Fruit fly (Drosophila melanogaster) whole organism, embryonic: Measurements from ENCODE around the gene Rpp14a.

Source experiments
- Asciz ChIP-seq: fragments of 200-800 bp; sonication (Bioruptor generic); optimal IDR thresholded peaks from 2 replicates; lab custom pipeline; 2017; ENCODE audit warnings: missing biosample characterization, mild to moderate bottlenecking, missing genetic modification characterization, missing genetic modification reagents
- Atf6 ChIP-seq: fragments of 200-800 bp; sonication (Bioruptor generic); IDR thresholded peaks from 2 replicates; pipeline ENCODE4 v1.3.6; 2022; ENCODE audit warnings: missing biosample characterization, missing genetic modification characterization
- CG10274 ChIP-seq: fragments of 200-800 bp; sonication (Bioruptor generic); optimal IDR thresholded peaks from 3 replicates; lab custom pipeline; 2017; ENCODE audit warnings: missing biosample characterization, mild to moderate bottlenecking, missing genetic modification characterization
- CG10366 ChIP-seq: fragments of 200-800 bp; sonication (Bioruptor generic); IDR thresholded peaks from 2 replicates; pipeline ENCODE4 v1.3.6; 2022; ENCODE audit warnings: missing biosample characterization, missing genetic modification characterization
- CG11456 ChIP-seq: fragments of 200-800 bp; sonication (Bioruptor generic); IDR thresholded peaks from 3 replicates; pipeline ENCODE4 v1.3.6; 2022; ENCODE audit warnings: missing biosample characterization, missing genetic modification characterization
- CG12155 ChIP-seq: fragments of 200-800 bp; sonication (Bioruptor generic); optimal IDR thresholded peaks from 3 replicates; lab custom pipeline; 2016; ENCODE audit warnings: missing biosample characterization, missing genetic modification characterization
- CG12942 ChIP-seq: fragments of 200-800 bp; sonication (Bioruptor generic); optimal IDR thresholded peaks from 3 replicates; lab custom pipeline; 2016; ENCODE audit warnings: missing biosample characterization, missing genetic modification characterization
- CG15601 ChIP-seq: fragments of 200-800 bp; sonication (Bioruptor generic); optimal IDR thresholded peaks from 3 replicates; lab custom pipeline; 2019; ENCODE audit warnings: missing biosample characterization, mild to moderate bottlenecking, missing genetic modification characterization, moderate library complexity
- CG18599 ChIP-seq: fragments of 200-800 bp; sonication (Bioruptor generic); optimal IDR thresholded peaks from 3 replicates; lab custom pipeline; 2017; ENCODE audit warnings: missing biosample characterization, missing genetic modification characterization, mild to moderate bottlenecking, moderate library complexity, missing genetic modification reagents
- CG2889 ChIP-seq: fragments of 200-800 bp; sonication (Bioruptor generic); IDR thresholded peaks from 3 replicates; pipeline ENCODE4 v1.3.6; 2022; ENCODE audit warnings: missing biosample characterization, missing genetic modification characterization
- CG33213 ChIP-seq: fragments of 200-800 bp; sonication (Bioruptor generic); optimal IDR thresholded peaks from 3 replicates; lab custom pipeline; 2016; ENCODE audit warnings: missing biosample characterization, missing genetic modification characterization
- CG3838 ChIP-seq: fragments of 200-800 bp; sonication (Bioruptor generic); optimal IDR thresholded peaks from 3 replicates; lab custom pipeline; 2016; ENCODE audit warnings: missing biosample characterization, missing genetic modification characterization
- CG4404 ChIP-seq: fragments of 200-800 bp; sonication (Bioruptor generic); IDR thresholded peaks from 2 replicates; pipeline ENCODE4 v1.3.6; 2022; ENCODE audit warnings: missing biosample characterization, missing genetic modification characterization
- CG7963 ChIP-seq: fragments of 200-800 bp; sonication (Bioruptor generic); IDR thresholded peaks from 3 replicates; pipeline ENCODE4 v1.3.6; 2022; ENCODE audit warnings: missing biosample characterization, missing genetic modification characterization; ENCODE audit not compliant: partially characterized antibody
- CG8290 ChIP-seq, 3 experiments: fragments of 200-800 bp; sonication (Bioruptor generic); optimal IDR thresholded peaks; 2 replicates each; lab custom pipeline; 2016 to 2019; ENCODE audit warnings: missing biosample characterization in 3 of 3, missing genetic modification characterization in 3 of 3, mild to moderate bottlenecking in 2 of 3, moderate library complexity in 1 of 3
- CG9437 ChIP-seq: fragments of 200-800 bp; sonication (Bioruptor generic); optimal IDR thresholded peaks from 2 replicates; lab custom pipeline; 2018; ENCODE audit warnings: missing biosample characterization, mild to moderate bottlenecking, missing genetic modification characterization
- CG9727 ChIP-seq: fragments of 200-800 bp; sonication (Bioruptor generic); optimal IDR thresholded peaks from 3 replicates; lab custom pipeline; 2017; ENCODE audit warnings: missing biosample characterization, mild to moderate bottlenecking, missing genetic modification characterization
- D19A ChIP-seq: fragments of 200-800 bp; optimal IDR thresholded peaks from 3 replicates; lab custom pipeline; 2019; ENCODE audit warnings: missing biosample characterization, mild to moderate bottlenecking, missing genetic modification characterization, moderate library complexity
- Dip3 ChIP-seq: fragments of 200-800 bp; sonication (Bioruptor generic); optimal IDR thresholded peaks from 3 replicates; lab custom pipeline; 2016; ENCODE audit warnings: missing biosample characterization, missing genetic modification characterization
- Dp ChIP-seq: fragments of 200-800 bp; sonication (Bioruptor generic); optimal IDR thresholded peaks from 2 replicates; lab custom pipeline; 2018; ENCODE audit warnings: missing biosample characterization, mild to moderate bottlenecking, missing genetic modification characterization, moderate library complexity
- Eip74EF ChIP-seq, 2 experiments: fragments of 200-800 bp in 1 of 2; fragments of >200 bp in 1 of 2; sonication (Bioruptor generic) in 1 of 2; optimal IDR thresholded peaks; 2 replicates each; lab custom pipeline; 2017 to 2019; ENCODE audit warnings: missing biosample characterization in 2 of 2, missing genetic modification characterization in 2 of 2, mild to moderate bottlenecking in 1 of 2, moderate library complexity in 1 of 2
- Lim3 ChIP-seq: fragments of 200-800 bp; sonication (Bioruptor generic); IDR thresholded peaks from 2 replicates; pipeline ENCODE4 v1.3.6; 2022; ENCODE audit warnings: missing biosample characterization, missing genetic modification characterization
- MTF-1 ChIP-seq: fragments of 200-800 bp; sonication (Bioruptor generic); optimal IDR thresholded peaks from 2 replicates; lab custom pipeline; 2018; ENCODE audit warnings: missing biosample characterization, mild to moderate bottlenecking, missing genetic modification characterization, borderline replicate concordance
- Med ChIP-seq: fragments of 200-800 bp; sonication (Bioruptor generic); peaks from one replicate; lab custom pipeline; 2016; ENCODE audit warnings: missing biosample characterization, missing genetic modification characterization, mild to moderate bottlenecking, inconsistent platforms, moderate library complexity
- NFAT ChIP-seq: fragments of 200-800 bp; sonication (Bioruptor generic); IDR thresholded peaks from 2 replicates; pipeline ENCODE4 v1.3.6; 2022; ENCODE audit warnings: missing biosample characterization, missing genetic modification characterization
- Nf-YC ChIP-seq: fragments of 200-800 bp; optimal IDR thresholded peaks from 3 replicates; lab custom pipeline; 2019; ENCODE audit warnings: missing biosample characterization, mild to moderate bottlenecking, missing genetic modification characterization, moderate library complexity
- Xrp1 ChIP-seq: fragments of 200-800 bp; sonication (Bioruptor generic); IDR thresholded peaks from 2 replicates; pipeline ENCODE4 v1.3.6; 2022; ENCODE audit warnings: missing biosample characterization, missing genetic modification characterization
- ac ChIP-seq: fragments of 200-800 bp; sonication (Bioruptor generic); optimal IDR thresholded peaks from 3 replicates; lab custom pipeline; 2017; ENCODE audit warnings: missing biosample characterization, mild to moderate bottlenecking, missing genetic modification characterization
- bab2 ChIP-seq: fragments of 200-800 bp; sonication (Bioruptor generic); optimal IDR thresholded peaks from 2 replicates; lab custom pipeline; 2016; ENCODE audit warnings: missing biosample characterization, missing genetic modification characterization
- cg ChIP-seq: fragments of 200-800 bp; sonication (Bioruptor generic); optimal IDR thresholded peaks from 3 replicates; lab custom pipeline; 2019; ENCODE audit warnings: missing biosample characterization, mild to moderate bottlenecking, missing genetic modification characterization, moderate library complexity
- da ChIP-seq: fragments of 200-800 bp; sonication (Bioruptor generic); optimal IDR thresholded peaks from 2 replicates; lab custom pipeline; 2016; ENCODE audit warnings: missing biosample characterization, missing genetic modification characterization
- dimm ChIP-seq: fragments of 200-800 bp; sonication (Bioruptor generic); IDR thresholded peaks from 2 replicates; pipeline ENCODE4 v1.3.6; 2022; ENCODE audit warnings: missing biosample characterization, missing genetic modification characterization
- dmrt99B ChIP-seq: fragments of 200-800 bp; sonication (Bioruptor generic); optimal IDR thresholded peaks from 2 replicates; lab custom pipeline; 2018; ENCODE audit warnings: missing biosample characterization, mild to moderate bottlenecking, missing genetic modification characterization, moderate library complexity
- dpn ChIP-seq, 2 experiments: fragments of 200-800 bp; sonication (Bioruptor generic); optimal IDR thresholded peaks; 3 replicates each; lab custom pipeline; 2016; ENCODE audit warnings: missing biosample characterization in 2 of 2, missing genetic modification characterization in 2 of 2
- eve ChIP-seq, 2 experiments: fragments of >200 bp; optimal IDR thresholded peaks; 2 replicates each; lab custom pipeline; 2017; ENCODE audit warnings: missing biosample characterization in 2 of 2, missing genetic modification characterization in 2 of 2
- jing ChIP-seq: fragments of 200-800 bp; sonication (Bioruptor generic); optimal IDR thresholded peaks from 2 replicates; lab custom pipeline; 2018; ENCODE audit warnings: missing biosample characterization, mild to moderate bottlenecking, missing genetic modification characterization
- knrl ChIP-seq: fragments of 200-800 bp; sonication (Bioruptor generic); IDR thresholded peaks from 3 replicates; pipeline ENCODE4 v1.3.6; 2022; ENCODE audit warnings: missing biosample characterization, missing genetic modification characterization; ENCODE audit not compliant: partially characterized antibody
- lab ChIP-seq: fragments of 200-800 bp; sonication (Bioruptor generic); optimal IDR thresholded peaks from 3 replicates; lab custom pipeline; 2017; ENCODE audit warnings: missing biosample characterization, missing genetic modification characterization, mild to moderate bottlenecking, moderate library complexity, missing genetic modification reagents
- lmd ChIP-seq: fragments of 200-800 bp; sonication (Bioruptor generic); IDR thresholded peaks from 2 replicates; pipeline ENCODE4 v1.3.6; 2022; ENCODE audit warnings: missing biosample characterization, missing genetic modification characterization
- nerfin-1 ChIP-seq: fragments of 200-800 bp; sonication (Bioruptor generic); optimal IDR thresholded peaks from 3 replicates; lab custom pipeline; 2019; ENCODE audit warnings: missing biosample characterization, mild to moderate bottlenecking, missing genetic modification characterization, moderate library complexity
- oc ChIP-seq: fragments of 200-800 bp; sonication (Bioruptor generic); optimal IDR thresholded peaks from 2 replicates; lab custom pipeline; 2018; ENCODE audit warnings: missing biosample characterization, mild to moderate bottlenecking, missing genetic modification characterization, moderate library complexity
- otp ChIP-seq: fragments of 200-800 bp; sonication (Bioruptor generic); IDR thresholded peaks from 3 replicates; pipeline ENCODE4, ENCODE4 v1.3.6; 2022; ENCODE audit warnings: missing biosample characterization, missing genetic modification characterization
- ranshi ChIP-seq: fragments of 200-800 bp; sonication (Bioruptor generic); IDR thresholded peaks from 2 replicates; pipeline ENCODE4 v1.3.6; 2022; ENCODE audit warnings: missing biosample characterization, missing genetic modification characterization
- row ChIP-seq: fragments of 200-800 bp; sonication (Bioruptor generic); IDR thresholded peaks from 3 replicates; pipeline ENCODE4 v1.3.6; 2022; ENCODE audit warnings: missing biosample characterization, missing genetic modification characterization
- sim ChIP-seq: fragments of 200-800 bp; sonication (Bioruptor generic); IDR thresholded peaks from 2 replicates; pipeline ENCODE4 v1.3.6; 2022; ENCODE audit warnings: missing biosample characterization, missing genetic modification characterization
- sr ChIP-seq: fragments of 200-800 bp; sonication (Bioruptor generic); IDR thresholded peaks from 3 replicates; pipeline ENCODE4 v1.3.6; 2022; ENCODE audit warnings: missing biosample characterization, missing genetic modification characterization
- tna ChIP-seq: fragments of 200-800 bp; sonication (Bioruptor generic); IDR thresholded peaks from 2 replicates; pipeline ENCODE4 v1.3.6; 2022; ENCODE audit warnings: missing biosample characterization, missing genetic modification characterization; ENCODE audit not compliant: partially characterized antibody
- twi ChIP-seq: fragments of 200-800 bp; optimal IDR thresholded peaks from 2 replicates; lab custom pipeline; 2019; ENCODE audit warnings: missing biosample characterization, mild to moderate bottlenecking, missing genetic modification characterization, moderate library complexity
- tx ChIP-seq: fragments of 200-800 bp; sonication (Bioruptor generic); optimal IDR thresholded peaks from 2 replicates; lab custom pipeline; 2016; ENCODE audit warnings: missing biosample characterization, missing genetic modification characterization

Rpp14a gene

dm6 chr3R:30055915-30056544, 629 bp upstream of the Rpp14a start, which contains the start of the genes Rpp14b and spn-A (continued):
- TF ChIP-seq otp (GFP tag; lab: Robert Waterston, UW) (peak; percentile 34; the same call in 1 of the 3 replicates), da (GFP tag; lab: Kevin White, UChicago) (no peak), Dip3 (GFP tag; lab: Kevin White, UChicago) (no peak), ac (GFP tag; lab: Kevin White, UChicago) (no peak), CG9437 (GFP tag; lab: Kevin White, UChicago) (no peak), Atf6 (GFP tag; lab: Robert Waterston, UW) (peak; percentile 26; the same call in 1 of the 2 replicates), CG10366 (GFP tag; lab: Robert Waterston, UW) (peak; percentile 43; the same call in 1 of the 2 replicates), dmrt99B (no peak), jing (GFP tag; lab: Kevin White, UChicago) (no peak), Dp (GFP tag; lab: Kevin White, UChicago) (peak; percentile 41), tx (GFP tag; lab: Kevin White, UChicago) (no peak), CG10274 (GFP tag; lab: Kevin White, UChicago) (no peak), CG18599 (peak; percentile 6), cg (GFP tag; lab: Kevin White, UChicago) (no peak), CG15601 (tag; lab: Kevin White, UChicago) (no peak), D19A (no peak), lmd (GFP tag; lab: Robert Waterston, UW) (peak; percentile 29; the same call in 1 of the 2 replicates), Asciz (GFP tag; lab: Kevin White, UChicago) (no peak), oc (no peak), twi (no peak), Xrp1 (0 out of 2 replicates have a peak, but pooled peaks have one; percentile 36), CG12155 (GFP tag; lab: Kevin White, UChicago) (no peak), sim (GFP tag; lab: Robert Waterston, UW) (no peak), nerfin-1 (no peak), ranshi (GFP tag; lab: Robert Waterston, UW) (no peak), row (GFP tag; lab: Robert Waterston, UW) (peak; percentile 88), Lim3 (no peak), CG2889 (no peak), CG33213 (GFP tag; lab: Kevin White, UChicago) (no peak), CG11456 (GFP tag; lab: Robert Waterston, UW) (peak; percentile 63; the same call in 1 of the 3 replicates), CG7963 (GFP tag; lab: Robert Waterston, UW) (no peak; the same call in 2 of the 3 replicates), CG8290 (GFP tag; optimal IDR thresholded peaks at IDR 0.05; lab: Kevin White, UChicago) (no peak), CG8290 (tag; optimal IDR thresholded peaks at IDR 0.05; lab: Kevin White, UChicago) (peak in 1 of 2 experiments; percentile 61), CG4404 (GFP tag; lab: Robert Waterston, UW) (peak; percentile 44; the same call in 1 of the 2 replicates), CG3838 (GFP tag; lab: Kevin White, UChicago) (no peak), sr (GFP tag; lab: Robert Waterston, UW) (no peak), eve (GFP tag; optimal IDR thresholded peaks at IDR 0.05; lab: Kevin White, UChicago) (no peak), tna (GFP tag; lab: Robert Waterston, UW) (no peak), knrl (no peak), bab2 (GFP tag; lab: Kevin White, UChicago) (no peak), NFAT (GFP tag; lab: Robert Waterston, UW) (0 out of 2 replicates have a peak, but pooled peaks have one; percentile 11), Med (peak; percentile 52), MTF-1 (GFP tag; lab: Kevin White, UChicago) (no peak), lab (no peak), dpn (GFP tag; optimal IDR thresholded peaks at IDR 0.05; lab: Kevin White, UChicago) (no peak), CG12942 (GFP tag; lab: Kevin White, UChicago) (no peak), Eip74EF (GFP tag; optimal IDR thresholded peaks at IDR 0.05; lab: Kevin White, UChicago) (no peak), CG9727 (GFP tag; lab: Kevin White, UChicago) (no peak), dimm (GFP tag; lab: Robert Waterston, UW) (no peak), Nf-YC (no peak)
